Fruit fly (Drosophila melanogaster) whole organism, embryonic: Measurements from ENCODE around the gene shams.

ENCODE experiments used
- ATbp ChIP-seq: fragments of 200-800 bp; sonication (Bioruptor generic); optimal IDR thresholded peaks from 2 replicates; lab custom pipeline; 2017; ENCODE audit warnings: missing biosample characterization, mild to moderate bottlenecking, missing genetic modification characterization, missing genetic modification reagents
- Ada2b ChIP-seq: fragments of 200-800 bp; sonication (Bioruptor generic); IDR thresholded peaks from 2 replicates; pipeline ENCODE4 v1.3.6; 2022; ENCODE audit warnings: missing biosample characterization, missing genetic modification characterization
- BEAF-32 ChIP-seq: fragments of 200-800 bp; sonication (Bioruptor generic); optimal IDR thresholded peaks from 3 replicates; lab custom pipeline; 2017; ENCODE audit warnings: missing biosample characterization, missing genetic modification characterization, mild to moderate bottlenecking, moderate library complexity, missing genetic modification reagents
- C15 ChIP-seq: fragments of 200-800 bp; sonication (Bioruptor generic); IDR thresholded peaks from 3 replicates; pipeline ENCODE4 v1.3.6; 2022; ENCODE audit warnings: missing biosample characterization, missing genetic modification characterization
- CG10321 ChIP-seq: fragments of 200-800 bp; sonication (Bioruptor generic); IDR thresholded peaks from 2 replicates; pipeline ENCODE4 v1.3.6; 2022; ENCODE audit warnings: missing biosample characterization, missing genetic modification characterization
- CG10565 ChIP-seq: fragments of 200-800 bp; sonication (Bioruptor generic); optimal IDR thresholded peaks from 3 replicates; lab custom pipeline; 2016; ENCODE audit warnings: missing biosample characterization, mild to moderate bottlenecking, missing genetic modification characterization
- CG11695 ChIP-seq: fragments of 200-800 bp; sonication (Bioruptor generic); IDR thresholded peaks from 3 replicates; pipeline ENCODE4 v1.3.6; 2022; ENCODE audit warnings: missing biosample characterization, missing genetic modification characterization
- CG12299 ChIP-seq: fragments of 200-800 bp; sonication (Bioruptor generic); optimal IDR thresholded peaks from 2 replicates; lab custom pipeline; 2018; ENCODE audit warnings: missing biosample characterization, mild to moderate bottlenecking, missing genetic modification characterization
- CG12659 ChIP-seq: fragments of 200-800 bp; sonication (Bioruptor generic); optimal IDR thresholded peaks from 3 replicates; lab custom pipeline; 2017; ENCODE audit warnings: mild to moderate bottlenecking, missing biosample characterization, missing genetic modification reagents, missing genetic modification characterization
- CG17328 ChIP-seq: fragments of 200-800 bp; sonication (Bioruptor generic); IDR thresholded peaks from 2 replicates; pipeline ENCODE4 v1.3.6; 2022; ENCODE audit warnings: missing biosample characterization, missing genetic modification characterization
- CG17612 ChIP-seq: fragments of 200-800 bp; sonication (Bioruptor generic); IDR thresholded peaks from 2 replicates; pipeline ENCODE4 v1.3.6; 2022; ENCODE audit warnings: missing biosample characterization, missing genetic modification characterization
- CG18764 ChIP-seq: fragments of 200-800 bp; sonication (Bioruptor generic); optimal IDR thresholded peaks from 3 replicates; lab custom pipeline; 2016; ENCODE audit warnings: missing biosample characterization, missing genetic modification characterization
- CG2678 ChIP-seq: fragments of 200-800 bp; sonication (Bioruptor generic); optimal IDR thresholded peaks from 3 replicates; lab custom pipeline; 2019; ENCODE audit warnings: missing biosample characterization, mild to moderate bottlenecking, missing genetic modification characterization, moderate library complexity
- CG30403 ChIP-seq: fragments of 200-800 bp; sonication (Bioruptor generic); optimal IDR thresholded peaks from 3 replicates; lab custom pipeline; 2016; ENCODE audit warnings: missing biosample characterization, missing genetic modification characterization
- CG31365 ChIP-seq: fragments of 200-800 bp; sonication (Bioruptor generic); optimal IDR thresholded peaks from 2 replicates; lab custom pipeline; 2018; ENCODE audit warnings: missing biosample characterization, mild to moderate bottlenecking, missing genetic modification characterization
- CG31388 ChIP-seq: fragments of 200-800 bp; sonication (Bioruptor generic); optimal IDR thresholded peaks from 2 replicates; lab custom pipeline; 2016; ENCODE audit warnings: missing biosample characterization, missing genetic modification characterization
- CG6272 ChIP-seq: fragments of 200-800 bp; sonication (Bioruptor generic); IDR thresholded peaks from 2 replicates; pipeline ENCODE4 v1.3.6; 2022; ENCODE audit warnings: missing biosample characterization, missing genetic modification characterization
- CG7271 ChIP-seq: fragments of 200-800 bp; sonication (Bioruptor generic); optimal IDR thresholded peaks from 2 replicates; lab custom pipeline; 2018; ENCODE audit warnings: missing biosample characterization, mild to moderate bottlenecking, missing genetic modification characterization, moderate library complexity
- CG7745 ChIP-seq: fragments of 200-800 bp; sonication (Bioruptor generic); optimal IDR thresholded peaks from 2 replicates; lab custom pipeline; 2018; ENCODE audit warnings: missing biosample characterization, mild to moderate bottlenecking, missing genetic modification characterization, moderate library complexity
- CG8281 ChIP-seq: fragments of 200-800 bp; sonication (Bioruptor generic); optimal IDR thresholded peaks from 2 replicates; lab custom pipeline; 2018; ENCODE audit warnings: missing biosample characterization, mild to moderate bottlenecking, missing genetic modification characterization, moderate library complexity
- CG8388 ChIP-seq: fragments of 200-800 bp; sonication (Bioruptor generic); optimal IDR thresholded peaks from 2 replicates; lab custom pipeline; 2019; ENCODE audit warnings: missing biosample characterization, mild to moderate bottlenecking, missing genetic modification characterization, moderate library complexity
- CG8478 ChIP-seq: fragments of >200 bp; optimal IDR thresholded peaks from 2 replicates; lab custom pipeline; 2018
- CG9817 ChIP-seq: fragments of 200-800 bp; sonication (Bioruptor generic); optimal IDR thresholded peaks from 2 replicates; lab custom pipeline; 2018; ENCODE audit warnings: missing biosample characterization, mild to moderate bottlenecking, missing genetic modification characterization, moderate library complexity
- Chrac-16 ChIP-seq: fragments of 200-800 bp; sonication (Bioruptor generic); optimal IDR thresholded peaks from 3 replicates; lab custom pipeline; 2016; ENCODE audit warnings: missing biosample characterization, missing genetic modification characterization
- Dek ChIP-seq: fragments of 200-800 bp; sonication (Bioruptor generic); optimal IDR thresholded peaks from 3 replicates; lab custom pipeline; 2019; ENCODE audit warnings: missing biosample characterization, mild to moderate bottlenecking, missing genetic modification characterization, moderate library complexity
- Ets97D ChIP-seq: fragments of 200-800 bp; sonication (Bioruptor generic); optimal IDR thresholded peaks from 3 replicates; lab custom pipeline; 2016; ENCODE audit warnings: missing biosample characterization, missing genetic modification characterization
- Fer3 ChIP-seq: fragments of 200-800 bp; sonication (Bioruptor generic); optimal IDR thresholded peaks from 2 replicates; lab custom pipeline; 2018; ENCODE audit warnings: missing biosample characterization, mild to moderate bottlenecking, missing genetic modification characterization, moderate library complexity
- HLH3B ChIP-seq: fragments of 200-800 bp; sonication (Bioruptor generic); IDR thresholded peaks from 2 replicates; pipeline ENCODE4 v1.3.6; 2022; ENCODE audit warnings: missing biosample characterization, missing genetic modification characterization
- Hr3 ChIP-seq: fragments of 200-800 bp; sonication (Bioruptor generic); optimal IDR thresholded peaks from 3 replicates; lab custom pipeline; 2016; ENCODE audit warnings: missing biosample characterization, missing genetic modification characterization
- MTF-1 ChIP-seq: fragments of 200-800 bp; sonication (Bioruptor generic); optimal IDR thresholded peaks from 2 replicates; lab custom pipeline; 2018; ENCODE audit warnings: missing biosample characterization, mild to moderate bottlenecking, missing genetic modification characterization, borderline replicate concordance
- Max ChIP-seq: fragments of 200-800 bp; sonication (Bioruptor generic); optimal IDR thresholded peaks from 2 replicates; lab custom pipeline; 2016; ENCODE audit warnings: missing biosample characterization, mild to moderate bottlenecking, missing genetic modification characterization
- Med ChIP-seq: fragments of 200-800 bp; sonication (Bioruptor generic); peaks from one replicate; lab custom pipeline; 2016; ENCODE audit warnings: missing biosample characterization, missing genetic modification characterization, mild to moderate bottlenecking, inconsistent platforms, moderate library complexity
- Oli ChIP-seq: fragments of 200-800 bp; sonication (Bioruptor generic); optimal IDR thresholded peaks from 2 replicates; lab custom pipeline; 2018; ENCODE audit warnings: missing biosample characterization, mild to moderate bottlenecking, missing genetic modification characterization, moderate library complexity
- Rx ChIP-seq: fragments of 200-800 bp; sonication (Bioruptor generic); IDR thresholded peaks from 2 replicates; pipeline ENCODE4 v1.3.6; 2022; ENCODE audit warnings: missing biosample characterization, missing genetic modification characterization
- Xrp1 ChIP-seq: fragments of 200-800 bp; sonication (Bioruptor generic); IDR thresholded peaks from 2 replicates; pipeline ENCODE4 v1.3.6; 2022; ENCODE audit warnings: missing biosample characterization, missing genetic modification characterization
- chm ChIP-seq: fragments of 200-800 bp; sonication (Bioruptor generic); IDR thresholded peaks from 2 replicates; pipeline ENCODE4 v1.3.6; 2022; ENCODE audit warnings: missing biosample characterization, missing genetic modification characterization
- chn ChIP-seq: fragments of 200-800 bp; sonication (Bioruptor generic); optimal IDR thresholded peaks from 2 replicates; lab custom pipeline; 2016; ENCODE audit warnings: missing biosample characterization, missing genetic modification characterization
- dm ChIP-seq: fragments of 200-800 bp; sonication (Bioruptor generic); optimal IDR thresholded peaks from 3 replicates; lab custom pipeline; 2016; ENCODE audit warnings: missing biosample characterization, missing genetic modification characterization
- hth ChIP-seq: fragments of >200 bp; optimal IDR thresholded peaks from 2 replicates; lab custom pipeline; 2017; ENCODE audit warnings: inconsistent platforms
- knrl ChIP-seq: fragments of 200-800 bp; sonication (Bioruptor generic); IDR thresholded peaks from 3 replicates; pipeline ENCODE4 v1.3.6; 2022; ENCODE audit warnings: missing biosample characterization, missing genetic modification characterization; ENCODE audit not compliant: partially characterized antibody
- lbe ChIP-seq: fragments of 200-800 bp; sonication (Bioruptor generic); optimal IDR thresholded peaks from 2 replicates; lab custom pipeline; 2016; ENCODE audit warnings: missing biosample characterization, mild to moderate bottlenecking, missing genetic modification characterization
- lilli ChIP-seq: fragments of 200-800 bp; sonication (Bioruptor generic); optimal IDR thresholded peaks from 3 replicates; lab custom pipeline; 2016; ENCODE audit warnings: missing biosample characterization, missing genetic modification characterization
- luna ChIP-seq: fragments of 200-800 bp; sonication (Bioruptor generic); optimal IDR thresholded peaks from 2 replicates; lab custom pipeline; 2016; ENCODE audit warnings: missing biosample characterization, missing genetic modification characterization
- mam ChIP-seq: fragments of 200-800 bp; sonication (Bioruptor generic); optimal IDR thresholded peaks from 3 replicates; lab custom pipeline; 2016; ENCODE audit warnings: missing biosample characterization, missing genetic modification characterization
- oc ChIP-seq: fragments of 200-800 bp; sonication (Bioruptor generic); optimal IDR thresholded peaks from 2 replicates; lab custom pipeline; 2018; ENCODE audit warnings: missing biosample characterization, mild to moderate bottlenecking, missing genetic modification characterization, moderate library complexity
- pnt ChIP-seq: fragments of 200-800 bp; sonication (Bioruptor generic); optimal IDR thresholded peaks from 3 replicates; lab custom pipeline; 2016; ENCODE audit warnings: missing biosample characterization, missing genetic modification characterization
- psq ChIP-seq: fragments of 200-800 bp; sonication (Bioruptor generic); optimal IDR thresholded peaks from 2 replicates; lab custom pipeline; 2017; ENCODE audit warnings: missing biosample characterization, missing genetic modification characterization
- rib ChIP-seq: fragments of 200-800 bp; sonication (Bioruptor generic); IDR thresholded peaks from 2 replicates; pipeline ENCODE4 v1.3.6; 2022; ENCODE audit warnings: missing biosample characterization, missing genetic modification characterization
- ro ChIP-seq: fragments of 200-800 bp; sonication (Bioruptor generic); IDR thresholded peaks from 2 replicates; pipeline ENCODE4 v1.3.6; 2022; ENCODE audit warnings: missing biosample characterization, missing genetic modification characterization
- schlank ChIP-seq: fragments of 200-800 bp; sonication (Bioruptor generic); optimal IDR thresholded peaks from 2 replicates; lab custom pipeline; 2018; ENCODE audit warnings: missing biosample characterization, mild to moderate bottlenecking, missing genetic modification characterization
- seq ChIP-seq: fragments of 200-800 bp; sonication (Bioruptor generic); IDR thresholded peaks from 2 replicates; pipeline ENCODE4 v1.3.6; 2022; ENCODE audit warnings: missing biosample characterization, missing genetic modification characterization
- stc ChIP-seq: fragments of 200-800 bp; sonication (Bioruptor generic); IDR thresholded peaks from 2 replicates; pipeline ENCODE4 v1.3.6; 2022; ENCODE audit warnings: missing biosample characterization, missing genetic modification characterization

The shams gene

DNA sequence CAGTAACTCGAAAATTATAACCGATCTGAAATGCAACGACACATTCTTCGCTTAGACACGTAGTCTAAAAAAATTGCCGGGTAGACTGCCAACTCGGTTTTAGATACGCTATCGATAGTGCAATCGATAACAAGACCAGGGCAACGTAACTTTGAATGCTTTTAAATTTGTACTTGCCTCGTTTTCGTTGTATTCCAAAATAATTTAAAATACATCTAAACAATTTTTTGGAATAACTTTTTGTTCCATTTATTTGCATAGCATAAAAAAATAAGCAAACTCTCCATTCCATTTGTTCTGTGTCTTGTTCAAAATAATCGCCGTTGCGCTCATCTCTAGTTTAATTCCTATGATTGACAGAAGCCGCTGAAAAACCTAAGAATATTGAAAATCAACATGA, 4.8 kb downstream of the shams start, which contains the start of the genes Stt3B and CG11839 (continued):
- TF ChIP-seq stc (GFP tag; lab: Robert Waterston, UW) (0 out of 2 replicates have a peak, but pooled peaks have one; percentile 21), CG9817 (tag; lab: Kevin White, UChicago) (peak; percentile 82), CG18764 (GFP tag; lab: Kevin White, UChicago) (peak; percentile 60), CG11695 (no peak), CG7745 (tag; lab: Kevin White, UChicago) (peak; percentile 23), Med (GFP tag; lab: Kevin White, UChicago) (peak; percentile 96), Oli (tag; lab: Kevin White, UChicago) (no peak), Xrp1 (GFP tag; lab: Robert Waterston, UW) (peak; percentile 62; the same call in 1 of the 2 replicates), Ets97D (GFP tag; lab: Kevin White, UChicago) (peak; percentile 90), mam (peak; percentile 86), CG17612 (no peak), Fer3 (tag; lab: Kevin White, UChicago) (peak; percentile 70), CG31365 (tag; lab: Kevin White, UChicago) (no peak), MTF-1 (GFP tag; lab: Kevin White, UChicago) (no peak), Chrac-16 (GFP tag; lab: Kevin White, UChicago) (peak; percentile 75), CG10321 (GFP tag; lab: Robert Waterston, UW) (no peak), lilli (GFP tag; lab: Kevin White, UChicago) (peak; percentile 90), psq (GFP tag; lab: Kevin White, UChicago) (peak; percentile 42), CG8281 (tag; lab: Kevin White, UChicago) (no peak), CG8478 (lab: Kevin White, UChicago) (no peak), oc (tag; lab: Kevin White, UChicago) (no peak), Rx (GFP tag; lab: Robert Waterston, UW) (no peak), chn (GFP tag; lab: Kevin White, UChicago) (peak; percentile 75), hth (no peak), seq (GFP tag; lab: Robert Waterston, UW) (no peak), rib (GFP tag; lab: Robert Waterston, UW) (no peak), ro (no peak), pnt (GFP tag; lab: Kevin White, UChicago) (peak; percentile 77), CG8388 (GFP tag; lab: Kevin White, UChicago) (peak; percentile 28), CG31388 (peak; percentile 48), CG7271 (tag; lab: Kevin White, UChicago) (peak; percentile 11), lbe (GFP tag; lab: Kevin White, UChicago) (peak; percentile 73), luna (GFP tag; lab: Kevin White, UChicago) (peak; percentile 25), CG12299 (peak; percentile 42), HLH3B (peak; percentile 56; the same call in 1 of the 2 replicates), BEAF-32 (GFP tag; lab: Kevin White, UChicago) (peak; percentile 97), chm (GFP tag; lab: Robert Waterston, UW) (no peak), CG12659 (GFP tag; lab: Kevin White, UChicago) (peak; percentile 85), knrl (GFP tag; lab: Robert Waterston, UW) (peak; percentile 96), dm (GFP tag; lab: Kevin White, UChicago) (peak; percentile 58), Dek (tag; lab: Kevin White, UChicago) (no peak), CG2678 (tag; lab: Kevin White, UChicago) (no peak), CG30403 (GFP tag; lab: Kevin White, UChicago) (peak; percentile 88), CG17328 (GFP tag; lab: Robert Waterston, UW) (peak; percentile 56; the same call in 1 of the 2 replicates), Ada2b (GFP tag; lab: Robert Waterston, UW) (peak; percentile 58), CG10565 (GFP tag; lab: Kevin White, UChicago) (no peak), Hr3 (GFP tag; lab: Kevin White, UChicago) (peak; percentile 78), ATbp (GFP tag; lab: Kevin White, UChicago) (no peak), schlank (peak; percentile 18), Max (peak; percentile 77), CG6272 (GFP tag; lab: Robert Waterston, UW) (no peak), C15 (no peak)
